Worm (Caenorhabditis elegans) whole organism, L2 larva: ENCODE data around the gene bre-1.

Experiments
- crh-2 ChIP-seq: sonication (generic microtip); optimal IDR thresholded peaks from 2 replicates; lab custom pipeline; 2017; ENCODE audit warnings: missing biosample characterization, missing genetic modification characterization
- egl-27 ChIP-seq: sonication (generic microtip); optimal IDR thresholded peaks from 3 replicates; lab custom pipeline; 2017; ENCODE audit warnings: missing biosample characterization, missing genetic modification reagents, missing genetic modification characterization
- elt-3 ChIP-seq: sonication (generic microtip); optimal IDR thresholded peaks from 2 replicates; lab custom pipeline; 2017; ENCODE audit warnings: missing biosample characterization, missing genetic modification characterization
- fos-1 ChIP-seq: fragments of 150-350 bp; optimal IDR thresholded peaks from 2 replicates; lab custom pipeline; 2014; ENCODE audit warnings: missing biosample characterization, missing genetic modification characterization
- lin-11 ChIP-seq: fragments of 150-350 bp; sonication (generic microtip); optimal IDR thresholded peaks from 2 replicates; lab custom pipeline; 2014; ENCODE audit warnings: missing biosample characterization, missing genetic modification characterization, inconsistent platforms, mixed read lengths
- mdl-1 ChIP-seq, 2 experiments: fragments of 150-350 bp in 1 of 2; sonication (generic microtip) in 1 of 2; optimal IDR thresholded peaks; 2 replicates each; lab custom pipeline; 2017; ENCODE audit warnings: missing biosample characterization in 2 of 2, missing genetic modification characterization in 2 of 2
- nhr-11 ChIP-seq: fragments of 150-350 bp; optimal IDR thresholded peaks from 2 replicates; lab custom pipeline; 2014; ENCODE audit warnings: missing biosample characterization, missing genetic modification characterization
- nhr-23 ChIP-seq: fragments of 150-350 bp; optimal IDR thresholded peaks from 2 replicates; lab custom pipeline; 2014; ENCODE audit warnings: missing biosample characterization, missing genetic modification reagents, missing genetic modification characterization
- skn-1 ChIP-seq: sonication (generic microtip); optimal IDR thresholded peaks from 2 replicates; lab custom pipeline; 2017; ENCODE audit warnings: missing biosample characterization, missing genetic modification characterization
- snpc-4 ChIP-seq: fragments of 150-350 bp; optimal IDR thresholded peaks from 2 replicates; lab custom pipeline; 2014; ENCODE audit warnings: missing biosample characterization, missing genetic modification characterization
- unc-39 ChIP-seq: fragments of 150-350 bp; optimal IDR thresholded peaks from 2 replicates; lab custom pipeline; 2014; ENCODE audit warnings: missing biosample characterization, missing genetic modification characterization
- unc-62 ChIP-seq: fragments of 150-350 bp; optimal IDR thresholded peaks from 2 replicates; lab custom pipeline; 2014; ENCODE audit warnings: missing biosample characterization, missing genetic modification reagents, missing genetic modification characterization
- zag-1 ChIP-seq: fragments of 150-350 bp; optimal IDR thresholded peaks from 2 replicates; lab custom pipeline; 2014; ENCODE audit warnings: missing biosample characterization, missing genetic modification characterization

- TF ChIP-seq unc-62 (GFP tag; lab: Kevin White, UChicago): no peak
- no peak for TF ChIP-seq crh-2 (tag; lab: Kevin White, UChicago)
- TF ChIP-seq nhr-11 (tag; lab: Kevin White, UChicago): no peak
- TF ChIP-seq elt-3 (tag; lab: Kevin White, UChicago): no peak
- TF ChIP-seq skn-1 (tag; lab: Kevin White, UChicago): no peak
- TF ChIP-seq snpc-4: no peak
- no peak for TF ChIP-seq lin-11 (tag; lab: Kevin White, UChicago)
- no peak for TF ChIP-seq zag-1 (tag; lab: Kevin White, UChicago)
- TF ChIP-seq unc-39 (tag; lab: Kevin White, UChicago): no peak
- no peak for TF ChIP-seq fos-1 (tag; lab: Kevin White, UChicago)
- TF ChIP-seq nhr-23: no peak
- TF ChIP-seq egl-27 (tag; lab: Kevin White, UChicago): no peak
- no peak for TF ChIP-seq mdl-1 (tag; optimal IDR thresholded peaks at IDR 0.05; lab: Kevin White, UChicago)
Measured at ce11 chrIV:8965883-8966282, 21.2 kb upstream of the bre-1 start, which contains the start of gene C53B4.2.
